Fruit fly (Drosophila melanogaster): ENCODE results near the gene Gr93c.

The Gr93c gene

DNA sequence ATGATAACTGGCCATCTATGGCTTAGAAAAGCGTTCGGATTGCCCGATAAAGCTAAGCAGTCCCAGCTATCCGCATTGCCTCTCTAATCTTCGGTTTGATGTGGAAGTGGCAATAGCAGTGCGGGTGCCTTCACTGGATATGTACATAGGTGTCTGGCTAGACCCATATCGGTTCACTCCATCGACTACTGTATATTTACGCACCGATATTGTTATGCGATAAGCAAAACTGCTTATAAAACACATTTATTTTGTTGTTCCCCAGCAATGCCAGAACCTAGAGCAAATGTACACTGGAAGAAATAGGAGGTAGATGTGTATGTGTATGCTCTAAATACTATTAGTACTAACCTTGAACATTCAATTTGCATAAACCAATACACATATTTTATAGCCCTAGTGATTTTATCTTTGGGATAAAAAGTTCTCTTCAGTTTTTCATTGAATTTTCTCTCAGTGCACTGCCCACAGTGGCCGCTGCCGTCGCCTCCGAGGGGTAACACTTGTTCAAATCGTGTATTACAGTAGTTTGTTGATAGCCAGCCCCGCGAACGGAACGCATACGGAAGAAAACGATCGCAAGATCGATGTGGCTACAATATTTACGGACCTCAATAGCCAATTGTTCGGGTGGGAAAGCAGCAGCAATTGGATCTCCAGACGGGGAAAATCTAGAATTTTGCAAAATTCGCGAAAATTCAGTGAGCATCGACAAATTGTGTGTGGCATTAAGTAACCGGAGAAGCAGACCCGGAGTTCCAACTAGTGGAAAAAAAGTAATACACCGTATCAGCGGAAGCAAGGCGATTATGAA lies 25.3 kb upstream of the Gr93c start, which contains the start of gene CG31431 (continued):
- TF ChIP-seq CG11762 (GFP tag; optimal IDR thresholded peaks at IDR 0.05; ENCODE audit: insufficient read depth) (peak; percentile 73), pdm3 (GFP tag; optimal IDR thresholded peaks at IDR 0.05) (peak; percentile 82), spab (GFP tag; optimal IDR thresholded peaks at IDR 0.05) (peak; percentile 77), esn (GFP tag; optimal IDR thresholded peaks at IDR 0.05) (peak; percentile 61), achi (GFP tag; optimal IDR thresholded peaks at IDR 0.05) (peak; percentile 79), cyc (GFP tag; optimal IDR thresholded peaks at IDR 0.05) (peak; percentile 68), CG6808 (GFP tag; optimal IDR thresholded peaks at IDR 0.05) (peak; percentile 75), CG6854 (GFP tag; optimal IDR thresholded peaks at IDR 0.05) (no peak), Eip93F (GFP tag; optimal IDR thresholded peaks at IDR 0.05) (no peak), CG10669 (GFP tag; optimal IDR thresholded peaks at IDR 0.05) (peak; percentile 82), ss (GFP tag; optimal IDR thresholded peaks at IDR 0.05) (peak; percentile 58 to 76), Hr4 (GFP tag; optimal IDR thresholded peaks at IDR 0.05) (peak; percentile 90), Met (GFP tag; optimal IDR thresholded peaks at IDR 0.05) (peak; percentile 52), Eip78C (GFP tag) (peak; percentile 93), CG1621 (tag; optimal IDR thresholded peaks at IDR 0.05) (peak; percentile 81), salr (GFP tag; optimal IDR thresholded peaks at IDR 0.05) (peak; percentile 41 to 52), lz (GFP tag; optimal IDR thresholded peaks at IDR 0.05) (peak; percentile 53)

- no peak for TF ChIP-seq CG10631 (GFP tag; optimal IDR thresholded peaks at IDR 0.05)
- TF ChIP-seq CG15336 (GFP tag; IDR thresholded peaks at IDR 0.05) = no peak
- peak; percentile 77 for TF ChIP-seq svp (GFP tag)
- no peak for TF ChIP-seq Smox (GFP tag; optimal IDR thresholded peaks at IDR 0.05)
Observed at dm6 chr3R:21869464-21870100, 24.5 kb upstream of the Gr93c start, which contains the start of gene CG31174. TSS of gene CG31174 (minus strand) at chr3R:21869514.

DNA sequence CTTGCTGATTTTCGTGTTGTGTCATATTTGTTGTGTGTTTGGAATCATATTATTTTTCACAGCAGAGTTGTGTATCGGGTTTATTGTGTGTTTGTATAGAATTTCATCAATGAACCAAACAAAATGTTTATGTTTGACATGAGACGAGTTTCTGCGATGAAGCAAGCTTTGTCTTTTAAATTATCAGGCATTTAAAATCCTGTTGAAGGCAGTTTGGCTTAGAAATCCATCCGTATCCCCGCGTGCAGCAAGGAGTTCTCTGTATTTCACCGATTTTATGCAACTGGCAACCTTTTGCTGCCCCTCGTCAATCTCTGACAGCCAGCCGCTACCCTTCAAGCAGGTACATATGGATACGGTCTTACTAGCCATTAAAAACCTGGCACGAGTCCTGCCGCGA lies 22.8 kb upstream of the Gr93c start, which contains the start of the genes CG6569 and Cby:
CG6569 (minus strand) TSS at position 101 of the 400 bp plus-strand sequence.
Cby (plus strand) TSS at position 185 of the 400 bp plus-strand sequence.
- TF ChIP-seq OdsH (GFP tag; optimal IDR thresholded peaks at IDR 0.05) = no peak
- no peak for TF ChIP-seq Eip78C (GFP tag)
- no peak for TF ChIP-seq topi (GFP tag; optimal IDR thresholded peaks at IDR 0.05)
- TF ChIP-seq CG3919 (GFP tag; optimal IDR thresholded peaks at IDR 0.05) = no peak
- TF ChIP-seq CG6276 (GFP tag; optimal IDR thresholded peaks at IDR 0.05) = no peak
- TF ChIP-seq acj6 (GFP tag; optimal IDR thresholded peaks at IDR 0.05) = no peak
- TF ChIP-seq Hr38 (GFP tag; optimal IDR thresholded peaks at IDR 0.05) = no peak
- no peak for TF ChIP-seq CG11902 (GFP tag; optimal IDR thresholded peaks at IDR 0.05)
- TF ChIP-seq salr (GFP tag; optimal IDR thresholded peaks at IDR 0.05) = no peak
- no peak for TF ChIP-seq CG6792 (GFP tag; optimal IDR thresholded peaks at IDR 0.05)

DNA sequence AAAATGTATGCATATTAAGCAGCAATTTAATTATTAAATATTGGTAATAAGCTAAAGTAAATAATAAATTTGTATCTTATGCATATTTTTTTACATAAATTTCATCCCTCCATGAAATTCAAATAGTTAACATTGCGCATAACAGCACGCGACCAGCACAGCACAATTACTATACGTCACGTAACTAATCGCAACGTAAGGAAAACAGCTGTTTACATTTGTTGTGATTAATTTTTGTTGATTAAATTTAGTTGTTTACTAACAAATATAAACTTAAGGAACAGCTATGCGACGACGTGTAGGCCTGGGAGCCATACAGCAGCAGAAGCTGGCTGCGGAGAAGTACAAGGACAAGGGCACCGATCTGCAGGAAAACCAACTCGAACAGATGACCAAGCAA lies 19.9 kb upstream of the Gr93c start, which contains the start of gene lsn:
lsn (plus strand) TSS at position 177 of the 400 bp plus-strand sequence.
- TF ChIP-seq fd85E (GFP tag; optimal IDR thresholded peaks at IDR 0.05) (no peak), Eip78C (GFP tag) (peak; percentile 53), Hr38 (GFP tag; optimal IDR thresholded peaks at IDR 0.05) (no peak), esn (GFP tag; optimal IDR thresholded peaks at IDR 0.05) (no peak), fkh (GFP tag; optimal IDR thresholded peaks at IDR 0.05) (peak; percentile 64)

DNA sequence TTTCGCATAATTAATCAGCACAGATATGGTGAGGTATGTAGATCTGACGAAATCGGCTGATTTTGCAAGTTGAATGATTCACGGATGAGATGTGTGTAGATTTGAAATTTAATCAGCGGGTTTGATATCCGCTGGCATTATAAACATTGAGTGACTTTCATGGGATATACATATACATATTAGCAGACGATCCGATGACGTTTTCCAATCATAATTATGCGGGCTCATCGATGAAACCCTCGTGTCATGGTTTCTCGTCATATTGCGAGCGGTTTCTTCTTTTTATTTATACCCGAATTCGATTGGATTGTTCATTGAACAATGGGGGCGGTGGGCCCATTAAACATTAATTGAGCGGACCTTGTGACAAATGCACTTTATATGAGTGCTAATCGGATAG lies 19.4 kb upstream of the Gr93c start:
- TF ChIP-seq CG10669 (GFP tag; optimal IDR thresholded peaks at IDR 0.05) (no peak), CG9139 (GFP tag; optimal IDR thresholded peaks at IDR 0.05) (no peak), esn (GFP tag; optimal IDR thresholded peaks at IDR 0.05) (no peak), CG11902 (GFP tag; optimal IDR thresholded peaks at IDR 0.05) (no peak), Met (GFP tag; optimal IDR thresholded peaks at IDR 0.05) (no peak), CG4318 (GFP tag; optimal IDR thresholded peaks at IDR 0.05) (no peak), OdsH (GFP tag; optimal IDR thresholded peaks at IDR 0.05) (no peak), net (GFP tag; optimal IDR thresholded peaks at IDR 0.05) (no peak)

Data from whole organism, prepupa.